Worm (Caenorhabditis elegans): Measurements from ENCODE around the gene rps-18.

ce11 chrIV:14800931-14801330 is 24.5 kb upstream of the rps-18 start:
- no peak for TF ChIP-seq nhr-12 (tag; optimal IDR thresholded peaks at IDR 0.05)
- TF ChIP-seq drap-1 (GFP tag; optimal IDR thresholded peaks at IDR 0.05): no peak
